Fruit fly (Drosophila melanogaster) whole organism, embryonic: ENCODE results near the gene Rab3GAP1.

Source experiments
- ATbp ChIP-seq: fragments of 200-800 bp; sonication (Bioruptor generic); optimal IDR thresholded peaks from 2 replicates; lab custom pipeline; 2017; ENCODE audit warnings: missing biosample characterization, mild to moderate bottlenecking, missing genetic modification characterization, missing genetic modification reagents
- Ada2b ChIP-seq: fragments of 200-800 bp; sonication (Bioruptor generic); IDR thresholded peaks from 2 replicates; pipeline ENCODE4 v1.3.6; 2022; ENCODE audit warnings: missing biosample characterization, missing genetic modification characterization
- CG10321 ChIP-seq: fragments of 200-800 bp; sonication (Bioruptor generic); IDR thresholded peaks from 2 replicates; pipeline ENCODE4 v1.3.6; 2022; ENCODE audit warnings: missing biosample characterization, missing genetic modification characterization
- CG10543 ChIP-seq: fragments of 200-800 bp; sonication (Bioruptor generic); optimal IDR thresholded peaks from 3 replicates; lab custom pipeline; 2017; ENCODE audit warnings: missing biosample characterization, mild to moderate bottlenecking, missing genetic modification characterization, moderate library complexity
- CG11456 ChIP-seq: fragments of 200-800 bp; sonication (Bioruptor generic); IDR thresholded peaks from 3 replicates; pipeline ENCODE4 v1.3.6; 2022; ENCODE audit warnings: missing biosample characterization, missing genetic modification characterization
- CG12219 ChIP-seq: fragments of 200-800 bp; sonication (Bioruptor generic); optimal IDR thresholded peaks from 3 replicates; lab custom pipeline; 2018; ENCODE audit warnings: missing biosample characterization, mild to moderate bottlenecking, missing genetic modification characterization
- CG12942 ChIP-seq: fragments of 200-800 bp; sonication (Bioruptor generic); optimal IDR thresholded peaks from 3 replicates; lab custom pipeline; 2016; ENCODE audit warnings: missing biosample characterization, missing genetic modification characterization
- CG1602 ChIP-seq: fragments of 200-800 bp; sonication (Bioruptor generic); optimal IDR thresholded peaks from 3 replicates; lab custom pipeline; 2016; ENCODE audit warnings: missing biosample characterization, missing genetic modification characterization
- CG17186 ChIP-seq: fragments of 200-800 bp; sonication (Bioruptor generic); optimal IDR thresholded peaks from 3 replicates; lab custom pipeline; 2017; ENCODE audit warnings: missing biosample characterization, missing genetic modification reagents, missing genetic modification characterization
- CG31388 ChIP-seq: fragments of 200-800 bp; sonication (Bioruptor generic); optimal IDR thresholded peaks from 2 replicates; lab custom pipeline; 2016; ENCODE audit warnings: missing biosample characterization, missing genetic modification characterization
- CG32767 ChIP-seq: fragments of 200-800 bp; sonication (Bioruptor generic); IDR thresholded peaks from 2 replicates; pipeline ENCODE4 v1.3.6; 2022; ENCODE audit warnings: missing biosample characterization, missing genetic modification characterization
- CG34224 ChIP-seq: fragments of 200-800 bp; sonication (Bioruptor generic); IDR thresholded peaks from 3 replicates; pipeline ENCODE4 v1.3.6; 2022; ENCODE audit warnings: missing biosample characterization, missing genetic modification characterization; ENCODE audit not compliant: partially characterized antibody
- CG3847 ChIP-seq: fragments of 200-800 bp; sonication (Bioruptor generic); IDR thresholded peaks from 2 replicates; pipeline ENCODE4 v1.3.6; 2022; ENCODE audit warnings: missing biosample characterization, missing genetic modification characterization
- CG4617 ChIP-seq: fragments of 200-800 bp; sonication (Bioruptor generic); optimal IDR thresholded peaks from 3 replicates; lab custom pipeline; 2016; ENCODE audit warnings: missing biosample characterization, missing genetic modification characterization, borderline replicate concordance
- CG4854 ChIP-seq: fragments of 200-800 bp; sonication (Bioruptor generic); optimal IDR thresholded peaks from 2 replicates; lab custom pipeline; 2016; ENCODE audit warnings: missing biosample characterization, missing genetic modification characterization, inconsistent platforms
- CG7372 ChIP-seq: fragments of 200-800 bp; sonication (Bioruptor generic); IDR thresholded peaks from 2 replicates; pipeline ENCODE4 v1.3.6; 2022; ENCODE audit warnings: missing biosample characterization, missing genetic modification characterization
- CG8388 ChIP-seq: fragments of 200-800 bp; sonication (Bioruptor generic); optimal IDR thresholded peaks from 2 replicates; lab custom pipeline; 2019; ENCODE audit warnings: missing biosample characterization, mild to moderate bottlenecking, missing genetic modification characterization, moderate library complexity
- CG9797 ChIP-seq: fragments of 200-800 bp; sonication (Bioruptor generic); optimal IDR thresholded peaks from 3 replicates; lab custom pipeline; 2018; ENCODE audit warnings: missing biosample characterization, mild to moderate bottlenecking, missing genetic modification characterization
- Camta ChIP-seq: fragments of 200-800 bp; sonication (Bioruptor generic); optimal IDR thresholded peaks from 2 replicates; lab custom pipeline; 2016; ENCODE audit warnings: missing biosample characterization, missing genetic modification characterization
- CoRest ChIP-seq: fragments of 200-800 bp; sonication (Bioruptor generic); optimal IDR thresholded peaks from 3 replicates; lab custom pipeline; 2018; ENCODE audit warnings: missing biosample characterization, mild to moderate bottlenecking, missing genetic modification characterization, moderate library complexity
- Dp ChIP-seq: fragments of 200-800 bp; sonication (Bioruptor generic); optimal IDR thresholded peaks from 2 replicates; lab custom pipeline; 2018; ENCODE audit warnings: missing biosample characterization, mild to moderate bottlenecking, missing genetic modification characterization, moderate library complexity
- Ets65A ChIP-seq: fragments of 200-800 bp; sonication (Bioruptor generic); peaks from one replicate; lab custom pipeline; 2016; ENCODE audit warnings: missing biosample characterization, missing genetic modification characterization
- Fer3 ChIP-seq: fragments of 200-800 bp; sonication (Bioruptor generic); optimal IDR thresholded peaks from 2 replicates; lab custom pipeline; 2018; ENCODE audit warnings: missing biosample characterization, mild to moderate bottlenecking, missing genetic modification characterization, moderate library complexity
- GATAe ChIP-seq: fragments of 200-800 bp; sonication (Bioruptor generic); conservative IDR thresholded peaks from 2 replicates; pipeline ENCODE4 v1.3.6; 2022; ENCODE audit warnings: missing biosample characterization, missing genetic modification characterization
- Gug ChIP-seq: fragments of 200-800 bp; sonication (Bioruptor generic); IDR thresholded peaks from 4 replicates; pipeline ENCODE4 v1.3.6; 2022; ENCODE audit warnings: missing biosample characterization, missing genetic modification characterization
- H2.0 ChIP-seq: fragments of 200-800 bp; sonication (Bioruptor generic); IDR thresholded peaks from 2 replicates; pipeline ENCODE4 v1.3.6; 2022; ENCODE audit warnings: missing biosample characterization, missing genetic modification characterization
- HLH54F ChIP-seq: fragments of 200-800 bp; sonication (Bioruptor generic); optimal IDR thresholded peaks from 3 replicates; lab custom pipeline; 2016; ENCODE audit warnings: missing biosample characterization, missing genetic modification characterization
- Hr51 ChIP-seq, 2 experiments: fragments of 200-800 bp; sonication (Bioruptor generic); optimal IDR thresholded peaks; 2 replicates in 1 of 2; 3 replicates in 1 of 2; lab custom pipeline; 2016 to 2018; ENCODE audit warnings: missing biosample characterization in 2 of 2, missing genetic modification characterization in 2 of 2, mild to moderate bottlenecking in 1 of 2, moderate library complexity in 1 of 2
- Med ChIP-seq: fragments of 200-800 bp; sonication (Bioruptor generic); peaks from one replicate; lab custom pipeline; 2016; ENCODE audit warnings: missing biosample characterization, missing genetic modification characterization, mild to moderate bottlenecking, inconsistent platforms, moderate library complexity
- Oli ChIP-seq: fragments of 200-800 bp; sonication (Bioruptor generic); optimal IDR thresholded peaks from 2 replicates; lab custom pipeline; 2018; ENCODE audit warnings: missing biosample characterization, mild to moderate bottlenecking, missing genetic modification characterization, moderate library complexity
- YL-1 ChIP-seq: fragments of 200-800 bp; sonication (Bioruptor generic); optimal IDR thresholded peaks from 3 replicates; lab custom pipeline; 2017; ENCODE audit warnings: missing biosample characterization, mild to moderate bottlenecking, missing genetic modification characterization
- amos ChIP-seq: fragments of 200-800 bp; sonication (Bioruptor generic); IDR thresholded peaks from 2 replicates; pipeline ENCODE4 v1.3.6; 2022; ENCODE audit warnings: missing biosample characterization, missing genetic modification characterization; ENCODE audit not compliant: partially characterized antibody
- bigmax ChIP-seq: fragments of 200-800 bp; sonication (Bioruptor generic); optimal IDR thresholded peaks from 2 replicates; lab custom pipeline; 2018; ENCODE audit warnings: missing biosample characterization, mild to moderate bottlenecking, missing genetic modification characterization
- cas ChIP-seq: fragments of 200-800 bp; sonication (Bioruptor generic); IDR thresholded peaks from 2 replicates; pipeline ENCODE4 v1.3.6; 2022; ENCODE audit warnings: missing biosample characterization, missing genetic modification characterization
- cato ChIP-seq: fragments of 200-800 bp; sonication (Bioruptor generic); optimal IDR thresholded peaks from 2 replicates; lab custom pipeline; 2016; ENCODE audit warnings: missing biosample characterization, missing genetic modification characterization, borderline replicate concordance
- fd96Cb ChIP-seq: fragments of 200-800 bp; sonication (Bioruptor generic); optimal IDR thresholded peaks from 2 replicates; lab custom pipeline; 2018; ENCODE audit warnings: missing biosample characterization, mild to moderate bottlenecking, missing genetic modification characterization, moderate library complexity
- grau ChIP-seq: fragments of 200-800 bp; optimal IDR thresholded peaks from 3 replicates; lab custom pipeline; 2019; ENCODE audit warnings: missing biosample characterization, mild to moderate bottlenecking, missing genetic modification characterization, moderate library complexity
- jigr1 ChIP-seq: fragments of 200-800 bp; sonication (Bioruptor generic); IDR thresholded peaks from 3 replicates; pipeline ENCODE4 v1.3.6; 2022; ENCODE audit warnings: missing biosample characterization, missing genetic modification characterization
- kay ChIP-seq: fragments of 200-800 bp; sonication (Bioruptor generic); optimal IDR thresholded peaks from 2 replicates; lab custom pipeline; 2016; ENCODE audit warnings: missing biosample characterization, missing genetic modification characterization
- lab ChIP-seq: fragments of 200-800 bp; sonication (Bioruptor generic); optimal IDR thresholded peaks from 3 replicates; lab custom pipeline; 2017; ENCODE audit warnings: missing biosample characterization, missing genetic modification characterization, mild to moderate bottlenecking, moderate library complexity, missing genetic modification reagents
- lbe ChIP-seq: fragments of 200-800 bp; sonication (Bioruptor generic); optimal IDR thresholded peaks from 2 replicates; lab custom pipeline; 2016; ENCODE audit warnings: missing biosample characterization, mild to moderate bottlenecking, missing genetic modification characterization
- mld ChIP-seq: fragments of 200-800 bp; sonication (Bioruptor generic); IDR thresholded peaks from 3 replicates; pipeline ENCODE4 v1.3.6; 2022; ENCODE audit warnings: missing biosample characterization, missing genetic modification characterization; ENCODE audit not compliant: partially characterized antibody
- onecut ChIP-seq: fragments of 200-800 bp; sonication (Bioruptor generic); IDR thresholded peaks from 2 replicates; pipeline ENCODE4 v1.3.6; 2022; ENCODE audit warnings: missing biosample characterization, missing genetic modification characterization
- pan ChIP-seq, 4 experiments: fragments of >200 bp in 3 of 4; fragments of 200-800 bp in 1 of 4; sonication (Bioruptor generic) in 1 of 4; optimal IDR thresholded peaks in 3 of 4; IDR thresholded peaks in 1 of 4; 2 replicates each; pipeline versions ENCODE4 v1.3.6 to Lab custom; 2017 to 2022; ENCODE audit warnings: missing biosample characterization in 2 of 4, missing genetic modification characterization in 2 of 4, mixed read lengths in 1 of 4
- pum ChIP-seq: fragments of 200-800 bp; sonication (Bioruptor generic); optimal IDR thresholded peaks from 2 replicates; lab custom pipeline; 2016; ENCODE audit warnings: missing biosample characterization, missing genetic modification characterization
- pzg ChIP-seq: fragments of 200-800 bp; sonication (Bioruptor generic); optimal IDR thresholded peaks from 3 replicates; lab custom pipeline; 2018; ENCODE audit warnings: missing biosample characterization, mild to moderate bottlenecking, missing genetic modification characterization, moderate library complexity
- run ChIP-seq: fragments of 200-800 bp; sonication (Bioruptor generic); optimal IDR thresholded peaks from 3 replicates; lab custom pipeline; 2018; ENCODE audit warnings: missing biosample characterization, mild to moderate bottlenecking, missing genetic modification characterization
- trem ChIP-seq: fragments of 200-800 bp; optimal IDR thresholded peaks from 3 replicates; lab custom pipeline; 2019; ENCODE audit warnings: missing biosample characterization, mild to moderate bottlenecking, missing genetic modification characterization, moderate library complexity
- zfh2 ChIP-seq: fragments of 200-800 bp; sonication (Bioruptor generic); optimal IDR thresholded peaks from 2 replicates; lab custom pipeline; 2016; ENCODE audit warnings: missing biosample characterization, missing genetic modification characterization

Gene Rab3GAP1

DNA sequence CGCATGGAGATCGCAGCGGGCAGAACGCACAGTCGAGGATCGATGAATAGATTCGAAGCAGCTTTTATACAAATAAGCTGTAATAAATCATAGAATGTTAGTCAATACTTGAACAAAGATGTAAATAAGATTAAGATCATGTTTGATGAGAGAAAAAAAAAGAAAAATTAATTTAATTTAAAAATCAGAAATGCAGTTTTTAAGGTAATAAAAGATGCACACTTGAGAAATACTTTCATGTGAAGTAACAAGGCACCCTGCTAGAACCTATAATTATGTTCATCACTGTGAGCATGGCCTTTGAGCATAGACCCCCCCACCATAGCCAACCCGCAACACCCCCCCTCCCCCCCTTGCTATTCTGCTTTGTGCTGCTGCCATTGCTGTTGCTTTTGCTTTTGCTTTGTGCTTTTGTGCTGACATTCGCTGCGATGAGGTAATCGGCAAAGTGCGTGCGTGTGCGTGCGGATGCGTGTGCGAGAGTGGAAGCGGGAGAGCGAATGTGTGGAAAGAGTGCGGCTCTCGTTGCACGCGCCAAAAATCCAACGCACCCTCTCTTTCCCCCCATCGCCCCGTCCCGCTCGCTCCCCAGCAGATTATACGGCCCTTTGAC, 32.4 kb upstream of the Rab3GAP1 start (continued):
- peak; percentile 76 for TF ChIP-seq CG4617
- TF ChIP-seq cas (GFP tag; lab: Robert Waterston, UW): peak; percentile 94
- TF ChIP-seq grau (tag; lab: Kevin White, UChicago): peak; percentile 98
- peak; percentile 94 for TF ChIP-seq H2.0 (GFP tag; lab: Robert Waterston, UW)
- peak; percentile 98 for TF ChIP-seq Oli (tag; lab: Kevin White, UChicago)
- peak; percentile 25 for TF ChIP-seq Dp (GFP tag; lab: Kevin White, UChicago)
- peak; percentile 98 for TF ChIP-seq Fer3 (tag; lab: Kevin White, UChicago)
- peak; percentile 19 for TF ChIP-seq pzg (GFP tag; lab: Kevin White, UChicago)
- peak; percentile 79 for TF ChIP-seq CG31388 (GFP tag; lab: Kevin White, UChicago)
- TF ChIP-seq onecut (GFP tag; lab: Robert Waterston, UW): peak; percentile 93
- peak; percentile 93 for TF ChIP-seq kay (GFP tag; lab: Kevin White, UChicago)
- peak; percentile 71 for TF ChIP-seq CG17186 (GFP tag; lab: Kevin White, UChicago)
- peak; percentile 90 for TF ChIP-seq Camta (GFP tag; lab: Kevin White, UChicago)
- no peak for TF ChIP-seq amos
- TF ChIP-seq mld (GFP tag; lab: Robert Waterston, UW): no peak
- no peak; the same call in 2 of the 3 replicates for TF ChIP-seq CG34224
- peak; percentile 96 for TF ChIP-seq CG11456 (GFP tag; lab: Robert Waterston, UW)
- peak; percentile 94 for TF ChIP-seq Gug (GFP tag; lab: Robert Waterston, UW)
- TF ChIP-seq pum (GFP tag; lab: Kevin White, UChicago): peak; percentile 89
- peak; percentile 97 for TF ChIP-seq fd96Cb (tag; lab: Kevin White, UChicago)
- peak; percentile 88 for TF ChIP-seq YL-1 (GFP tag; lab: Kevin White, UChicago)
- TF ChIP-seq Med (GFP tag; lab: Kevin White, UChicago): peak; percentile 94
- TF ChIP-seq cato (GFP tag; lab: Kevin White, UChicago): peak; percentile 92
- peak; percentile 93 for TF ChIP-seq CG1602 (GFP tag; lab: Kevin White, UChicago)
- peak; percentile 14 for TF ChIP-seq CG9797 (GFP tag; lab: Kevin White, UChicago)
- TF ChIP-seq CG8388: peak; percentile 96
- TF ChIP-seq run (tag; lab: Kevin White, UChicago): peak; percentile 98
- peak; percentile 88 for TF ChIP-seq HLH54F
- peak; percentile 99 for TF ChIP-seq CG10543 (GFP tag; lab: Kevin White, UChicago)
- peak; percentile 45 for TF ChIP-seq bigmax (GFP tag; lab: Kevin White, UChicago)
- TF ChIP-seq Ets65A (GFP tag; lab: Kevin White, UChicago): peak; percentile 95
- peak; percentile 98 for TF ChIP-seq ATbp (GFP tag; lab: Kevin White, UChicago)
- peak; percentile 86 for TF ChIP-seq CG4854 (GFP tag; lab: Kevin White, UChicago)
- peak; percentile 97 for TF ChIP-seq CG3847
- peak; percentile 92 for TF ChIP-seq jigr1 (GFP tag; lab: Robert Waterston, UW)
- TF ChIP-seq CG7372: peak; percentile 96
- peak; percentile 75 for TF ChIP-seq GATAe (GFP tag; lab: Robert Waterston, UW)
- TF ChIP-seq zfh2 (GFP tag; lab: Kevin White, UChicago): peak; percentile 86
- TF ChIP-seq pan (optimal IDR thresholded peaks at IDR 0.05; lab: Kevin White, UChicago): no peak
- TF ChIP-seq pan (GFP tag; optimal IDR thresholded peaks at IDR 0.05 in 1 of 2, IDR thresholded peaks at IDR 0.05 in 1 of 2): peak in 1 of 2 experiments; percentile 97
- peak; percentile 96 for TF ChIP-seq CG12219 (GFP tag; lab: Kevin White, UChicago)
- TF ChIP-seq CG12942: peak; percentile 94
- TF ChIP-seq Ada2b (GFP tag; lab: Robert Waterston, UW): peak; percentile 97
- peak; percentile 99 for TF ChIP-seq lab
- TF ChIP-seq Hr51 (GFP tag; optimal IDR thresholded peaks at IDR 0.05; lab: Kevin White, UChicago): peak; percentile 77 to 99
- TF ChIP-seq CoRest: peak; percentile 99
- peak; percentile 97 for TF ChIP-seq CG32767 (GFP tag; lab: Robert Waterston, UW)
- peak; percentile 90 for TF ChIP-seq CG10321 (GFP tag; lab: Robert Waterston, UW)
- peak; percentile 93 for TF ChIP-seq trem (tag; lab: Kevin White, UChicago)
- TF ChIP-seq lbe (GFP tag; lab: Kevin White, UChicago): no peak
